Worm (Caenorhabditis elegans) whole organism, mixed stage, embryonic: ENCODE measurements around the gene F32E10.8.

Experiments
- M03D4.4 ChIP-seq: sonication (generic microtip); optimal IDR thresholded peaks from 2 replicates; lab custom pipeline; 2017; ENCODE audit warnings: mild to moderate bottlenecking, missing genetic modification characterization, missing compliant biosample characterization
- bed-3 ChIP-seq: fragments of 200-800 bp; sonication (Bioruptor generic); optimal IDR thresholded peaks from 3 replicates; lab custom pipeline; 2018; ENCODE audit warnings: mild to moderate bottlenecking, missing genetic modification characterization, moderate library complexity, missing compliant biosample characterization
- ceh-39 ChIP-seq: fragments of 150-350 bp; optimal IDR thresholded peaks from 2 replicates; lab custom pipeline; 2014; ENCODE audit warnings: missing biosample characterization, missing genetic modification characterization
- ceh-83 ChIP-seq: fragments of 200-800 bp; sonication (Bioruptor generic); optimal IDR thresholded peaks from 2 replicates; lab custom pipeline; 2018; ENCODE audit warnings: mild to moderate bottlenecking, missing genetic modification characterization, missing compliant biosample characterization
- ces-1 ChIP-seq: fragments of 150-350 bp; optimal IDR thresholded peaks from 2 replicates; lab custom pipeline; 2014; ENCODE audit warnings: missing biosample characterization, missing genetic modification reagents, missing genetic modification characterization
- cnd-1 ChIP-seq: fragments of 200-800 bp; sonication (Bioruptor generic); optimal IDR thresholded peaks from 2 replicates; lab custom pipeline; 2018; ENCODE audit warnings: mild to moderate bottlenecking, missing genetic modification characterization, missing compliant biosample characterization
- drap-1 ChIP-seq: fragments of 200-800 bp; sonication (Bioruptor generic); optimal IDR thresholded peaks from 3 replicates; lab custom pipeline; 2018; ENCODE audit warnings: mild to moderate bottlenecking, missing genetic modification characterization, missing compliant biosample characterization
- elt-1 ChIP-seq: sonication (generic microtip); optimal IDR thresholded peaks from 2 replicates; lab custom pipeline; 2017; ENCODE audit warnings: missing genetic modification characterization, mild to moderate bottlenecking, missing compliant biosample characterization, antibody characterized with exemption, moderate library complexity, borderline replicate concordance; ENCODE audit not compliant: insufficient read depth
- elt-3 ChIP-seq: fragments of 150-350 bp; optimal IDR thresholded peaks from 2 replicates; lab custom pipeline; 2014; ENCODE audit warnings: missing biosample characterization, missing genetic modification characterization
- flh-1 ChIP-seq: fragments of 200-800 bp; sonication (Bioruptor generic); optimal IDR thresholded peaks from 2 replicates; lab custom pipeline; 2018; ENCODE audit warnings: mild to moderate bottlenecking, missing genetic modification characterization, moderate library complexity, missing compliant biosample characterization
- ham-2 ChIP-seq: fragments of 200-800 bp; sonication (Bioruptor generic); optimal IDR thresholded peaks from 2 replicates; lab custom pipeline; 2018; ENCODE audit warnings: mild to moderate bottlenecking, missing genetic modification characterization, missing compliant biosample characterization
- hlh-1 ChIP-seq: fragments of 150-350 bp; optimal IDR thresholded peaks from 2 replicates; lab custom pipeline; 2014; ENCODE audit warnings: missing biosample characterization, missing genetic modification reagents, missing genetic modification characterization
- lin-13 ChIP-seq: fragments of 150-350 bp; optimal IDR thresholded peaks from 2 replicates; lab custom pipeline; 2014; ENCODE audit warnings: missing biosample characterization, missing genetic modification characterization
- lin-32 ChIP-seq: fragments of 200-800 bp; sonication (Bioruptor generic); optimal IDR thresholded peaks from 2 replicates; lab custom pipeline; 2018; ENCODE audit warnings: mild to moderate bottlenecking, missing genetic modification characterization, missing compliant biosample characterization
- lsy-2 ChIP-seq: fragments of 150-350 bp; optimal IDR thresholded peaks from 2 replicates; lab custom pipeline; 2014; ENCODE audit warnings: missing biosample characterization, missing genetic modification characterization
- mab-5 ChIP-seq: fragments of 150-350 bp; optimal IDR thresholded peaks from 2 replicates; lab custom pipeline; 2014; ENCODE audit warnings: missing biosample characterization, missing genetic modification characterization
- mep-1 ChIP-seq: fragments of 150-350 bp; optimal IDR thresholded peaks from 2 replicates; lab custom pipeline; 2017; ENCODE audit warnings: missing biosample characterization, missing genetic modification reagents, missing genetic modification characterization, inconsistent platforms
- mls-2 ChIP-seq: sonication (generic microtip); optimal IDR thresholded peaks from 2 replicates; lab custom pipeline; 2016; ENCODE audit warnings: mild to moderate bottlenecking, missing genetic modification characterization, moderate library complexity, missing compliant biosample characterization
- nhr-12 ChIP-seq: fragments of 150-350 bp; optimal IDR thresholded peaks from 2 replicates; lab custom pipeline; 2014; ENCODE audit warnings: missing biosample characterization, missing genetic modification characterization
- nhr-2 ChIP-seq: fragments of 150-350 bp; optimal IDR thresholded peaks from 2 replicates; lab custom pipeline; 2014; ENCODE audit warnings: missing biosample characterization, missing genetic modification characterization
- nhr-237 ChIP-seq: fragments of 150-350 bp; optimal IDR thresholded peaks from 2 replicates; lab custom pipeline; 2014; ENCODE audit warnings: missing biosample characterization, missing genetic modification characterization
- nhr-28 ChIP-seq: fragments of 150-350 bp; optimal IDR thresholded peaks from 2 replicates; lab custom pipeline; 2014; ENCODE audit warnings: missing biosample characterization, missing genetic modification characterization
- nhr-76 ChIP-seq: sonication (generic microtip); optimal IDR thresholded peaks from 2 replicates; lab custom pipeline; 2017; ENCODE audit warnings: missing biosample characterization, missing genetic modification characterization
- sem-2 ChIP-seq: fragments of 200-800 bp; sonication (Bioruptor generic); optimal IDR thresholded peaks from 2 replicates; lab custom pipeline; 2018; ENCODE audit warnings: mild to moderate bottlenecking, missing genetic modification characterization, missing compliant biosample characterization
- snpc-4 ChIP-seq: fragments of 150-350 bp; optimal IDR thresholded peaks from 2 replicates; lab custom pipeline; 2014; ENCODE audit warnings: missing biosample characterization, missing genetic modification characterization
- sptf-1 ChIP-seq: sonication (generic microtip); optimal IDR thresholded peaks from 2 replicates; lab custom pipeline; 2017; ENCODE audit warnings: mild to moderate bottlenecking, missing genetic modification characterization, moderate library complexity, missing compliant biosample characterization
- tbx-8 ChIP-seq: fragments of 200-800 bp; sonication (Bioruptor generic); optimal IDR thresholded peaks from 2 replicates; lab custom pipeline; 2018; ENCODE audit warnings: mild to moderate bottlenecking, missing genetic modification characterization, moderate library complexity, missing compliant biosample characterization
- unc-120 ChIP-seq: sonication (generic microtip); optimal IDR thresholded peaks from 2 replicates; lab custom pipeline; 2017; ENCODE audit warnings: missing genetic modification characterization, missing compliant biosample characterization; ENCODE audit not compliant: poor library complexity, severe bottlenecking
- unc-39 ChIP-seq: fragments of 150-350 bp; optimal IDR thresholded peaks from 2 replicates; lab custom pipeline; 2014; ENCODE audit warnings: missing biosample characterization, missing genetic modification characterization
- unc-62 ChIP-seq: fragments of 150-350 bp; optimal IDR thresholded peaks from 2 replicates; lab custom pipeline; 2014; ENCODE audit warnings: missing biosample characterization, missing genetic modification reagents, missing genetic modification characterization
- zip-8 ChIP-seq: fragments of 150-350 bp; optimal IDR thresholded peaks from 2 replicates; lab custom pipeline; 2014; ENCODE audit warnings: missing biosample characterization, missing genetic modification characterization
- ztf-11 ChIP-seq: fragments of 150-350 bp; optimal IDR thresholded peaks from 2 replicates; lab custom pipeline; 2014; ENCODE audit warnings: missing biosample characterization, missing genetic modification characterization

The F32E10.8 gene

ce11 chrIV:7552100-7552499, 15.3 kb upstream of the F32E10.8 start:
- TF ChIP-seq nhr-28 (no peak), mep-1 (tag; lab: Kevin White, UChicago) (no peak), flh-1 (GFP tag; lab: Kevin White, UChicago) (no peak), unc-39 (tag; lab: Kevin White, UChicago) (no peak), nhr-237 (tag; lab: Kevin White, UChicago) (no peak), cnd-1 (tag; lab: Kevin White, UChicago) (no peak), unc-62 (GFP tag; lab: Kevin White, UChicago) (no peak), elt-3 (tag; lab: Kevin White, UChicago) (no peak), tbx-8 (GFP tag; lab: Kevin White, UChicago) (no peak), nhr-2 (tag; lab: Kevin White, UChicago) (no peak), mls-2 (no peak), sem-2 (GFP tag; lab: Kevin White, UChicago) (no peak)

DNA sequence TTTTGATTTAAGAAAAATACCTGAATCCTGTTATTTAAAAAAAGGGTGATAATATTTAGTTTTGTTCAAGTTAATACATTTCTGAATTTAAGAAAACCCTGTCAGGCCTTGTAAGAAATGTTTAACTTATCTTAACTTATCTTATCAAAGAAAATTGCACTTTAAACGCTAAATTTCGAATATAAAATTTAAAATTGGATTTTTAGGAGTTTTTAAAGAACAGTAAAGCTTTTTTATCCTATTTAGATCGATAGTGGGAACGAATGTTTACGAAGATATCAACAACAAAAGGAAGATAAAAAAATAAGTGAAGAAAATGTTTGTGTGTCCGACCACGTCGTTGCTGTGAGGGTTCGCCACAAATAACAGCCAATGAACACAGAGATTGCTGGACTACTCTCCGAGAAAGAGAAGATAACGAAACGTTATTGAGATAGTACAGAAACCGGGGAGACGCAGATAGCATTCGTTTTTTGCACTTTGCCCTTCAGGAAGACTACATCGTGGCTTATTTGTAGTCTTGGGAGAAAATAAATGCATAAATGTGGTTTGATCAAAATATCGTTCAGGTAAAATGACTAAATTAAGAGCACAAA, 14.4 kb upstream of the F32E10.8 start, which contains the start of gene dif-1:
dif-1 (minus strand) TSS at position 51 of the 596 bp plus-strand sequence.
- TF ChIP-seq nhr-12 (tag; lab: Kevin White, UChicago) (peak; percentile 90), elt-1 (tag; lab: Kevin White, UChicago) (no peak)
- TF ChIP-seq, all 35 proteins: peak for 1

ce11 chrIV:7554351-7554750, 13.1 kb upstream of the F32E10.8 start, which contains the start of gene F49E8.6:
TSS of gene F49E8.6 (minus strand) at chrIV:7554667.
- TF ChIP-seq lin-13 (tag; lab: Kevin White, UChicago) (no peak), lin-32 (no peak), unc-39 (tag; lab: Kevin White, UChicago) (no peak), ztf-11 (tag; lab: Kevin White, UChicago) (no peak), nhr-12 (tag; lab: Kevin White, UChicago) (no peak), ceh-83 (GFP tag; lab: Kevin White, UChicago) (no peak), ham-2 (GFP tag; lab: Kevin White, UChicago) (no peak), bed-3 (GFP tag; lab: Kevin White, UChicago) (no peak), nhr-2 (tag; lab: Kevin White, UChicago) (no peak), nhr-76 (tag; lab: Kevin White, UChicago) (no peak), nhr-237 (tag; lab: Kevin White, UChicago) (no peak), unc-120 (tag; lab: Kevin White, UChicago) (no peak), ces-1 (GFP tag; lab: Kevin White, UChicago) (no peak), unc-62 (GFP tag; lab: Kevin White, UChicago) (no peak), hlh-1 (tag; lab: Kevin White, UChicago) (no peak), sem-2 (GFP tag; lab: Kevin White, UChicago) (no peak), drap-1 (no peak), mab-5 (no peak), zip-8 (tag; lab: Kevin White, UChicago) (no peak), lsy-2 (tag; lab: Kevin White, UChicago) (no peak)

DNA sequence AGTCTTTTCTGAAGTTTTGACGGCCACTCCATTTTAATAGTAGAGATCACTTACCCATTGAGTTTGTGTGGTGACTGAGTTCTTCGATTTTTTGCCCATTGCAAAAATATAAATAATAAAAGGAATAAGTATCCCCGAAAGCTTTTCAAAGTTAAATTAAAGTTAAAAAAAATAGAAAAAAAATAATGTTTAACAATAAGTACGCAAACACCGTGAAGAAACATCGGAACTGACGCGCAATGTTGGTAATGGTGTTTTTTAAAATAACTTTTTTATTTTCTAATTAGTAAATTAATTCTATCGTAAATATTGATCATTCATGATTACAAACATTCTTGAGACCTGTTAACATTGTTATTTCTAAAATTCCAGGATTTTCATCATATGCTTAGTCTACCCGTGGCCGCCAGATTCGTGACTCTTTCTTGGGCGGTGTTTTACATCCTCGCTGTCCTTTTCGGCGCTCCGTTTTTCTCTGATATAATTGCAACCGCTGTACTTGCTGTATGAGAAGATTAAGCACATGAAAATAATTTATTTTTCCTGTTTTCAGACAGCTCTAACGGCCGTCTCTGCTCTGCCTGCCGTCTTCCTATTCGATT, 11.0 kb upstream of the F32E10.8 start, which contains the start of the genes F49E8.7, F49E8.8 and nprl-2:
F49E8.7 (minus strand) TSS at position 101 of the 602 bp plus-strand sequence.
F49E8.8 (plus strand) TSS at position 373 of the 602 bp plus-strand sequence.
nprl-2 (plus strand) TSS at position 552 of the 602 bp plus-strand sequence.
- TF ChIP-seq nhr-2 (tag; lab: Kevin White, UChicago) (no peak), mab-5 (no peak), elt-3 (tag; lab: Kevin White, UChicago) (no peak), lsy-2 (tag; lab: Kevin White, UChicago) (no peak), mls-2 (no peak), tbx-8 (GFP tag; lab: Kevin White, UChicago) (no peak), mep-1 (tag; lab: Kevin White, UChicago) (no peak), sptf-1 (tag; lab: Kevin White, UChicago) (no peak), unc-62 (GFP tag; lab: Kevin White, UChicago) (no peak), zip-8 (tag; lab: Kevin White, UChicago) (no peak), ceh-39 (tag; lab: Kevin White, UChicago) (no peak), ces-1 (GFP tag; lab: Kevin White, UChicago) (no peak), sem-2 (GFP tag; lab: Kevin White, UChicago) (no peak), lin-13 (tag; lab: Kevin White, UChicago) (no peak), M03D4.4 (no peak), flh-1 (GFP tag; lab: Kevin White, UChicago) (no peak), snpc-4 (tag; lab: Kevin White, UChicago) (no peak)
- TF ChIP-seq, all 35 proteins: peak for 0
